Worm (Caenorhabditis elegans) whole organism, L4 larva: ENCODE results near the gene nhr-285.
A peak's percentile ranks its signal among the peaks of the same experiment; 100 is the strongest.

Experiments
- hlh-11 ChIP-seq: fragments of 200-800 bp; sonication (Bioruptor generic); optimal IDR thresholded peaks from 2 replicates; lab custom pipeline; 2018; ENCODE audit warnings: mild to moderate bottlenecking, missing genetic modification characterization, missing compliant biosample characterization
- mxl-3 ChIP-seq: fragments of 200-800 bp; sonication (Bioruptor generic); optimal IDR thresholded peaks from 2 replicates; lab custom pipeline; 2018; ENCODE audit warnings: mild to moderate bottlenecking, missing genetic modification characterization, missing compliant biosample characterization
- unc-39 ChIP-seq: sonication (generic microtip); optimal IDR thresholded peaks from 2 replicates; lab custom pipeline; 2017; ENCODE audit warnings: missing biosample characterization, missing genetic modification characterization
- unc-62 ChIP-seq, 3 experiments: fragments of 150-350 bp in 1 of 3; sonication (generic microtip); optimal IDR thresholded peaks in 2 of 3; peaks in 1 of 3; 1 replicate in 1 of 3; 2 replicates in 2 of 3; lab custom pipeline; 2014 to 2017; ENCODE audit warnings: missing biosample characterization in 3 of 3, missing genetic modification characterization in 3 of 3, missing genetic modification reagents in 3 of 3, missing genotype in 1 of 3
- zag-1 ChIP-seq: fragments of 150-350 bp; optimal IDR thresholded peaks from 2 replicates; lab custom pipeline; 2014; ENCODE audit warnings: missing biosample characterization, missing genetic modification characterization

- TF ChIP-seq hlh-11 (tag; lab: Kevin White, UChicago) (no peak), unc-39 (tag; lab: Kevin White, UChicago) (no peak), mxl-3 (GFP tag; lab: Kevin White, UChicago) (no peak), zag-1 (tag; lab: Kevin White, UChicago) (no peak), unc-62 (GFP tag; optimal IDR thresholded peaks at IDR 0.05 in 1 of 2; lab: Kevin White, UChicago) (peak in 1 of 2 experiments; percentile 78), unc-62 (tag; optimal IDR thresholded peaks at IDR 0.05; lab: Kevin White, UChicago) (no peak)
Measured at ce11 chrV:15796087-15796486, 17.1 kb upstream of the nhr-285 start, which contains the start of gene nhr-223.
